Fruit fly (Drosophila melanogaster) whole organism, adult: ENCODE data around the gene Atox1.

Source experiments
- CG11617 ChIP-seq: fragments of 200-800 bp; sonication (Bioruptor generic); optimal IDR thresholded peaks from 2 replicates; lab custom pipeline; 2017; ENCODE audit warnings: mild to moderate bottlenecking, missing biosample characterization, missing genetic modification reagents, missing genetic modification characterization
- CG12768 ChIP-seq: fragments of 200-800 bp; sonication (Bioruptor generic); optimal IDR thresholded peaks from 2 replicates; lab custom pipeline; 2017; ENCODE audit warnings: missing biosample characterization, missing genetic modification characterization, mild to moderate bottlenecking, moderate library complexity, missing genetic modification reagents
- CG14711 ChIP-seq: fragments of 200-800 bp; sonication (Bioruptor generic); optimal IDR thresholded peaks from 2 replicates; lab custom pipeline; 2018; ENCODE audit warnings: missing biosample characterization, mild to moderate bottlenecking, missing genetic modification characterization, moderate library complexity
- CG1620 ChIP-seq: fragments of 200-800 bp; sonication (Bioruptor generic); optimal IDR thresholded peaks from 2 replicates; lab custom pipeline; 2016; ENCODE audit warnings: missing biosample characterization, missing genetic modification characterization
- CG33017 ChIP-seq: fragments of 200-800 bp; sonication (Bioruptor generic); optimal IDR thresholded peaks from 2 replicates; lab custom pipeline; 2018; ENCODE audit warnings: missing biosample characterization, mild to moderate bottlenecking, missing genetic modification characterization, moderate library complexity
- CG5204 ChIP-seq: fragments of 200-800 bp; sonication (Bioruptor generic); optimal IDR thresholded peaks from 2 replicates; lab custom pipeline; 2016; ENCODE audit warnings: missing biosample characterization, missing genetic modification characterization
- CG7045 ChIP-seq: fragments of 200-800 bp; sonication (Bioruptor generic); optimal IDR thresholded peaks from 2 replicates; lab custom pipeline; 2017; ENCODE audit warnings: missing biosample characterization, mild to moderate bottlenecking, missing genetic modification characterization
- CG7101 ChIP-seq: fragments of 200-800 bp; sonication (Bioruptor generic); optimal IDR thresholded peaks from 2 replicates; lab custom pipeline; 2018; ENCODE audit warnings: missing biosample characterization, mild to moderate bottlenecking, missing genetic modification characterization, moderate library complexity
- Clk ChIP-seq: fragments of 200-800 bp; sonication (Bioruptor generic); optimal IDR thresholded peaks from 2 replicates; lab custom pipeline; 2017; ENCODE audit warnings: missing biosample characterization, missing genetic modification characterization
- Crg-1 ChIP-seq: fragments of 200-800 bp; sonication (Bioruptor generic); optimal IDR thresholded peaks from 2 replicates; lab custom pipeline; 2016; ENCODE audit warnings: missing biosample characterization, missing genetic modification characterization
- Hr96 ChIP-seq: fragments of 200-800 bp; sonication (Bioruptor generic); optimal IDR thresholded peaks from 2 replicates; lab custom pipeline; 2016; ENCODE audit warnings: missing biosample characterization, missing genetic modification characterization
- Mnt ChIP-seq: fragments of 200-800 bp; sonication (Bioruptor generic); optimal IDR thresholded peaks from 2 replicates; lab custom pipeline; 2016; ENCODE audit warnings: missing biosample characterization, mild to moderate bottlenecking, missing genetic modification characterization
- bab1 ChIP-seq: fragments of 200-800 bp; sonication (Bioruptor generic); optimal IDR thresholded peaks from 3 replicates; lab custom pipeline; 2019; ENCODE audit warnings: missing biosample characterization, mild to moderate bottlenecking, missing genetic modification characterization, moderate library complexity
- cic ChIP-seq: fragments of 200-800 bp; sonication (Bioruptor generic); optimal IDR thresholded peaks from 2 replicates; lab custom pipeline; 2017; ENCODE audit warnings: missing biosample characterization, mild to moderate bottlenecking, missing genetic modification characterization, moderate library complexity
- cnc ChIP-seq, 2 experiments: fragments of >200 bp; optimal IDR thresholded peaks; 2 replicates each; lab custom pipeline; 2017
- kay ChIP-seq: fragments of 200-800 bp; sonication (Bioruptor generic); peaks from one replicate; lab custom pipeline; 2016; ENCODE audit warnings: missing biosample characterization, missing genetic modification characterization, borderline replicate concordance
- ovo ChIP-seq: fragments of 200-800 bp; sonication (Bioruptor generic); optimal IDR thresholded peaks from 2 replicates; lab custom pipeline; 2016; ENCODE audit warnings: missing biosample characterization, missing genetic modification characterization
- pad ChIP-seq: fragments of 200-800 bp; sonication (Bioruptor generic); optimal IDR thresholded peaks from 3 replicates; lab custom pipeline; 2017; ENCODE audit warnings: missing biosample characterization, missing genetic modification characterization, mild to moderate bottlenecking, moderate library complexity, missing genetic modification reagents
- tj ChIP-seq: fragments of 200-800 bp; sonication (Bioruptor generic); optimal IDR thresholded peaks from 3 replicates; lab custom pipeline; 2017; ENCODE audit warnings: missing biosample characterization, mild to moderate bottlenecking, missing genetic modification characterization, moderate library complexity
- toe ChIP-seq: fragments of 200-800 bp; sonication (Bioruptor generic); optimal IDR thresholded peaks from 2 replicates; lab custom pipeline; 2016; ENCODE audit warnings: missing biosample characterization, missing genetic modification characterization

The Atox1 gene

DNA sequence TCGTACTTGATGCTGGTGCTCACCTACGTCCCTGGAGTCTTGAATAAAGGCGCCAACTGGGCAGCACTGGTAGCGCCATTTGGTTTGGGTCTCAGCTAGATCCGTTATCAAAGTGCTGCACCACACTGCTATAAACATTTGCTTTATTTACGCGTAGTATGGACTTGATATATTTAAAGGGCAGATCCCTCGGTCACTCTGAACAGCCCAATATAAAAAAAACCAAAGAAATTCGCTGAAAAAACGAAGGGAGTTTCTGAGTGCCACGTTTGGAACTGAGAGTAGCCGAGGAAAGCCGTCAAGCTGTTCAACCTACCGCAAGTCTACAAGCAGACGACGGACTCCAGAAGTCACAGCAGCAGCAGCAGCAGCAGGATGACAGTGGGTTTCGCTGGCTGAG is at the start of gene Atox1:
TSS of gene Atox1 (plus strand) at position 181 of the 400 bp plus-strand sequence.
- TF ChIP-seq toe (GFP tag; lab: Kevin White, UChicago): peak; percentile 35
- no peak for TF ChIP-seq ovo (GFP tag; lab: Kevin White, UChicago)
- no peak for TF ChIP-seq kay
- TF ChIP-seq CG7101 (tag; lab: Kevin White, UChicago): peak; percentile 44
- TF ChIP-seq CG12768 (GFP tag; lab: Kevin White, UChicago): peak; percentile 26
- peak; percentile 75 for TF ChIP-seq bab1
- TF ChIP-seq CG1620 (GFP tag; lab: Kevin White, UChicago): peak; percentile 33
- no peak for TF ChIP-seq Mnt (GFP tag; lab: Kevin White, UChicago)
- no peak for TF ChIP-seq Hr96 (GFP tag; lab: Kevin White, UChicago)
- TF ChIP-seq CG7045 (GFP tag; lab: Kevin White, UChicago): peak; percentile 9
- no peak for TF ChIP-seq Clk (GFP tag; lab: Kevin White, UChicago)
- peak; percentile 38 for TF ChIP-seq cic (GFP tag; lab: Kevin White, UChicago)
- peak; percentile 17 for TF ChIP-seq CG14711 (tag; lab: Kevin White, UChicago)
- no peak for TF ChIP-seq cnc (optimal IDR thresholded peaks at IDR 0.05; lab: Kevin White, UChicago)
- TF ChIP-seq Crg-1 (GFP tag; lab: Kevin White, UChicago): peak; percentile 10
- no peak for TF ChIP-seq CG5204 (GFP tag; lab: Kevin White, UChicago)
- no peak for TF ChIP-seq CG33017 (tag; lab: Kevin White, UChicago)
- no peak for TF ChIP-seq tj (GFP tag; lab: Kevin White, UChicago)
- no peak for TF ChIP-seq CG11617 (GFP tag; lab: Kevin White, UChicago)
- peak; percentile 29 for TF ChIP-seq pad (GFP tag; lab: Kevin White, UChicago)

DNA sequence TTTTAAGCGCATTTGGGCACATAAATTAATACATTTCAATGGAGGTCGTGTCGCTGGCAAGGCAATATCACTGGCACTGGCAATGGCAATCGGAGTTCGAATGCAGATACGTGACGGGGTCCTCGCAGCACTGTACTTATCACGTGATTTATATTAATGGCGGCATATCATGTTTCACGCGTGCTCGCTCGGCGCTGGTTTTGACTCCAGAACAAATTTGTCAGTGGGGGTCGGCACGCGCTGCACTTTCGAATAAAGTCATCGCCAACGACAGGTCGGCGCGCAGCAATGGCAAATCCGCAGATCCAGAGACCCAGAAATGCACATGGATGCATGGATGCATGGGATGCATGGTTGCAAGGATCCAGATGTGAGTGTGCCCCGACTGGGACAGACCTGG is 49.5 kb upstream of the Atox1 start:
- peak; percentile 7 for TF ChIP-seq bab1
- TF ChIP-seq Hr96 (GFP tag; lab: Kevin White, UChicago): no peak

DNA sequence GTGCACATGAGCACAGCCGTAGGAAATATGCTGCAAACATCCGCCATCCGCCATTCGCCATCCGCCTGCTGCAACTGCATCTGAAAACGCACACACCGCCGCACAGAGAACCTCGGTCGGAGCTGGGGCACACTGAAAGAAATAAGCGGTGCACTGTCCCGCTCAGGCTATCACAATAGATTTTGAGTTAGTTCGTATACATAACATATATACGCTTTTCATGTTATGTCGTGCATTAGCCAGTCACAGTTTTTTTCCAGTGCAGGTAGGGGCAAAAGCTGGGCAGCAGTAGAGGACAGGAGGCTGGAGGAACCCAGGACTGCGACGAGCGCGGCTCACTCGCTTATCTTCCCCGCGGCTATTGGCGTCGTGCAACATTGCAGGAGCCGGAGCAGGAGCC is 46.4 kb upstream of the Atox1 start:
- TF ChIP-seq CG14711 (tag; lab: Kevin White, UChicago) (no peak), CG12768 (GFP tag; lab: Kevin White, UChicago) (no peak), CG11617 (GFP tag; lab: Kevin White, UChicago) (no peak), CG33017 (tag; lab: Kevin White, UChicago) (no peak), cic (GFP tag; lab: Kevin White, UChicago) (no peak), pad (GFP tag; lab: Kevin White, UChicago) (no peak), cnc (optimal IDR thresholded peaks at IDR 0.05; lab: Kevin White, UChicago) (no peak), Hr96 (GFP tag; lab: Kevin White, UChicago) (no peak), kay (no peak), bab1 (no peak), CG7101 (tag; lab: Kevin White, UChicago) (no peak), CG7045 (GFP tag; lab: Kevin White, UChicago) (no peak), Clk (GFP tag; lab: Kevin White, UChicago) (no peak), Crg-1 (GFP tag; lab: Kevin White, UChicago) (no peak)

DNA sequence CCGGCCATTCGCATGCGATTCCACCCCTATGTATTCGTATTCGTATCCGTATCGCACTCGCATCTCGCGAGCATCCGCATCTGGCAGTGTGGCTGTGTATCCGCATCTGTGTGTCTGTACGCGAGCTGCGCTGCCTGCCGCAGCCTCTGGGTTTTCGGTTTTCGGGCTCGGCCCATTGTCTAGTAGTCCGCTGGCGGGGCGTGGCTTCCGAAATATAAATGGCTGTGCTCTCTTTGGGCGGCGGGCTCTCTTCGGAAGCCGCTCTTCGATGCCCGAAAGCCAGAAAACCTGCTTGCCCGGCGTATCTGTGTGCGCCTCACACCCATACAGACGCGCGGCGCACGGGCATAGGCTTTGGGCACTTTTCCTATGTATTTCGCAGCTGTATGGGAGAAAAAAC is 42.5 kb upstream of the Atox1 start:
- no peak for TF ChIP-seq CG14711 (tag; lab: Kevin White, UChicago)
- no peak for TF ChIP-seq kay

DNA sequence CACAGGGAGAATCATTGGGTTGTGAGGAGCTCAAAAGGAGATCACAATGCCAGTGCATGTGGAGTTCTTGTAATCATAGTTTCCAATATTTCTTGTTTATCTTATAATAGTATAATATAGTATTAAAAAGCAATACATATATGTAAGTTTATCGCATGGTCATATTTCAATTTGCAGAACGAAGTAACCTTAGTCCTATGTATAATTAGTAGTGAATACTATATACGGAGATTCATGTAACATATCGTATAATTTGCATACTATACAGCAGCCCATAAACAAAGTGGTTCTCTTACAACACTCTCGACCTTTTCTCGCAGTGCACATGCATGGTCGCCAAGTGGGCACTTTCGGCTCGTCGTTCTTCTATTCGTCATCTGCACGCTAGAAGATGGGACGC is 38.5 kb upstream of the Atox1 start:
- TF ChIP-seq Mnt (GFP tag; lab: Kevin White, UChicago) (no peak), CG11617 (GFP tag; lab: Kevin White, UChicago) (no peak), CG7101 (tag; lab: Kevin White, UChicago) (no peak), kay (no peak), Crg-1 (GFP tag; lab: Kevin White, UChicago) (no peak), ovo (GFP tag; lab: Kevin White, UChicago) (no peak), cic (GFP tag; lab: Kevin White, UChicago) (no peak), CG14711 (tag; lab: Kevin White, UChicago) (no peak), Clk (GFP tag; lab: Kevin White, UChicago) (no peak), CG12768 (GFP tag; lab: Kevin White, UChicago) (no peak), tj (GFP tag; lab: Kevin White, UChicago) (no peak), CG7045 (GFP tag; lab: Kevin White, UChicago) (no peak)

DNA sequence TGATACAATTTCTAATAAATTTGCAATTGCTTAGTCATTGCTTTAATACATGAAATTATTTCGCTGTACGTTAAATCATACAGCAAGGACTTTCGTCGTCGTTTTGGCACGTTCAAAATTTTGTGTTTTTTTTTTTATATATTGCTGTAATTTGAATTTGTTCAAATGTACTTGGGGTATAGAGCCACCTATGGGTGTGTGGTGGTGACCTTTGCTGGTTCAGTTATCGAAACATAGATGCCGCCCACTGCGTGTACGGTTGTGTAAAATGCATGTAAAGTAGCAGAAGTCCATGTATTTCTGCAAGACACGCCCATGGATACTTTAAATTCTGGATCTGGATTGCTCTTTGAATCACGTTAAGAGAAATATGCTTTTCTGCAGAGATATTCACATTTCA is 36.5 kb upstream of the Atox1 start:
- peak; percentile 35 for TF ChIP-seq kay
- TF ChIP-seq pad (GFP tag; lab: Kevin White, UChicago): no peak
- no peak for TF ChIP-seq Mnt (GFP tag; lab: Kevin White, UChicago)
- peak; percentile 31 for TF ChIP-seq CG1620 (GFP tag; lab: Kevin White, UChicago)
- no peak for TF ChIP-seq CG7101 (tag; lab: Kevin White, UChicago)
- peak; percentile 41 for TF ChIP-seq Hr96 (GFP tag; lab: Kevin White, UChicago)

DNA sequence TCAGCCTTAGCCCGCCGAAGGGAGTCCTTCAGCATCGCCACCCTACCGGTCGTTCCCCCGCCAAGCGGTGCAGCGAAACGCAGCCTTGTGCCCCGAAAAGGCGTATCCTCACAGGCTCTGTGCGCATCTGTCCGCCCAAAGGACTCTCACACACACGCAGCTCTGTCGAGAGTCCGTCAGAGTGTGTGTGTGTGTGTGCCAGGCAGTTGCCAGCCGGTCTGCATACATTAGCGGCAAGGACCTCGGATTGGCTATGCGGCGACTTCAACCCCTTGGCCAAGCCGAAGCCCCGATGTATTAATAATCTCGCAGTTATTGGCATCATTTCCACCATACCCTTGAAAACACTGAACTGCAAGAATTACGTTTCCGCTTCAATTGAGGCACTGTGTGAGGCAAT is 30.3 kb upstream of the Atox1 start:
- TF ChIP-seq CG1620 (GFP tag; lab: Kevin White, UChicago) (no peak), cic (GFP tag; lab: Kevin White, UChicago) (no peak), CG7045 (GFP tag; lab: Kevin White, UChicago) (no peak), CG5204 (GFP tag; lab: Kevin White, UChicago) (no peak), tj (GFP tag; lab: Kevin White, UChicago) (no peak), CG14711 (tag; lab: Kevin White, UChicago) (no peak), CG12768 (GFP tag; lab: Kevin White, UChicago) (no peak), Mnt (GFP tag; lab: Kevin White, UChicago) (no peak), CG7101 (tag; lab: Kevin White, UChicago) (no peak), pad (GFP tag; lab: Kevin White, UChicago) (no peak), cnc (optimal IDR thresholded peaks at IDR 0.05; lab: Kevin White, UChicago) (no peak)
